Worm (Caenorhabditis elegans) whole organism, L4/young adult: ENCODE data around the gene C53A5.13.

Source experiments
- W03F9.2 ChIP-seq: fragments of 150-350 bp; optimal IDR thresholded peaks from 2 replicates; lab custom pipeline; 2014; ENCODE audit warnings: missing biosample characterization, missing genetic modification characterization
- dao-5 ChIP-seq: sonication (generic microtip); optimal IDR thresholded peaks from 2 replicates; lab custom pipeline; 2016; ENCODE audit warnings: missing genotype, missing genetic modification characterization, moderate library complexity, missing compliant biosample characterization
- him-1 ChIP-seq: sonication (generic microtip); optimal IDR thresholded peaks from 2 replicates; lab custom pipeline; 2016; ENCODE audit warnings: missing genotype, missing genetic modification reagents, missing genetic modification characterization, missing compliant biosample characterization

DNA sequence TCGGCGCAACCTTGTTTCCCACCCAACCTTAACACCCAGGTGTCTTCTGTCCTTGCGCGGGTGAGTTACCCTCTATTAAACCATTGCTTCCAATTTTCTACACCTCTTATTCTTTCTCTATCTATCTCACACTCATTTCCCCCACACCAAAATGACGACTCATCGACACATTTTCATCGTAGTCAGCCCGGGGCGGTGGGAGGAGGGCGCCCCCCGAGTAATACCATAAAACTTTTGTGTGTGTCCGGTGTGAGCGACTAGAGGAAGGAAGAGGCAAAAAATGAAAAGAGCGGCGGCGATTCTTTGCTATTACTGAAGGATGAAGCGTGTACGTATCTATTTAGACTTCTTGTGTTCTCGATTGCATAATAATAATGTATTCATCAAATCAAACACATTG, 41.9 kb upstream of the C53A5.13 start:
- TF ChIP-seq him-1 (no peak), dao-5 (tag; lab: Kevin White, UChicago) (no peak), W03F9.2 (tag; lab: Kevin White, UChicago) (no peak)
